Fruit fly (Drosophila melanogaster): Measurements from ENCODE around the gene dan.

Gene dan

dm6 chr3R:25183484-25184442, at the start of gene dan (continued):
- no peak for TF ChIP-seq Mes4 (GFP tag; optimal IDR thresholded peaks at IDR 0.05)
- no peak for TF ChIP-seq sim (GFP tag; IDR thresholded peaks at IDR 0.05)
- TF ChIP-seq Fer2 (tag; optimal IDR thresholded peaks at IDR 0.05): no peak
- TF ChIP-seq CG34422 (GFP tag; IDR thresholded peaks at IDR 0.05): no peak
- no peak for TF ChIP-seq BEAF-32 (GFP tag; optimal IDR thresholded peaks at IDR 0.05)
- TF ChIP-seq CG4282 (GFP tag; optimal IDR thresholded peaks at IDR 0.05): no peak
- TF ChIP-seq Bteb2 (GFP tag; optimal IDR thresholded peaks at IDR 0.05): no peak
- TF ChIP-seq CG12942 (GFP tag; optimal IDR thresholded peaks at IDR 0.05): no peak
- no peak for TF ChIP-seq CG7357 (GFP tag; IDR thresholded peaks at IDR 0.05)
- no peak for TF ChIP-seq CG8765 (GFP tag; IDR thresholded peaks at IDR 0.05)
- no peak for TF ChIP-seq Bgb (GFP tag; IDR thresholded peaks at IDR 0.05; ENCODE audit: partially characterized antibody)
- no peak for TF ChIP-seq tgo (GFP tag; IDR thresholded peaks at IDR 0.05)
- no peak for TF ChIP-seq pfk (GFP tag; optimal IDR thresholded peaks at IDR 0.05)
- TF ChIP-seq fu2 (GFP tag; optimal IDR thresholded peaks at IDR 0.05): no peak
- TF ChIP-seq zen2 (GFP tag; IDR thresholded peaks at IDR 0.05; ENCODE audit: partially characterized antibody): no peak
- no peak for TF ChIP-seq br (optimal IDR thresholded peaks at IDR 0.05)
- no peak for TF ChIP-seq tll (GFP tag; optimal IDR thresholded peaks at IDR 0.05)
- TF ChIP-seq pita (GFP tag; optimal IDR thresholded peaks at IDR 0.05): no peak
- TF ChIP-seq CG6854 (GFP tag; optimal IDR thresholded peaks at IDR 0.05): no peak
- TF ChIP-seq D19B (GFP tag; optimal IDR thresholded peaks at IDR 0.05): no peak
- TF ChIP-seq D (optimal IDR thresholded peaks at IDR 0.05): no peak
- peak; percentile 9 for TF ChIP-seq D (GFP tag; optimal IDR thresholded peaks at IDR 0.05)
- TF ChIP-seq CG3995 (GFP tag; optimal IDR thresholded peaks at IDR 0.05): no peak
- TF ChIP-seq CG1529 (GFP tag; optimal IDR thresholded peaks at IDR 0.05): no peak
- TF ChIP-seq NC2α (GFP tag; optimal IDR thresholded peaks at IDR 0.05): no peak
- no peak for TF ChIP-seq salm (tag; optimal IDR thresholded peaks at IDR 0.05)
- no peak for TF ChIP-seq btn (GFP tag; optimal IDR thresholded peaks at IDR 0.05)
- TF ChIP-seq CG4617 (GFP tag; optimal IDR thresholded peaks at IDR 0.05; ENCODE audit: borderline replicate concordance): no peak
- no peak for TF ChIP-seq CG10654 (GFP tag; optimal IDR thresholded peaks at IDR 0.05)
- TF ChIP-seq jumu (GFP tag; optimal IDR thresholded peaks at IDR 0.05): no peak
- TF ChIP-seq row (GFP tag; IDR thresholded peaks at IDR 0.05): peak; percentile 30; the same call in 1 of the 3 replicates
- TF ChIP-seq CG14050 (GFP tag; IDR thresholded peaks at IDR 0.05): no peak
- TF ChIP-seq dati (GFP tag; IDR thresholded peaks at IDR 0.05): no peak
- TF ChIP-seq crp (GFP tag; optimal IDR thresholded peaks at IDR 0.05): no peak
- TF ChIP-seq YL-1 (GFP tag; optimal IDR thresholded peaks at IDR 0.05): no peak
- no peak for TF ChIP-seq amos (GFP tag; IDR thresholded peaks at IDR 0.05; ENCODE audit: partially characterized antibody)
- TF ChIP-seq Ets65A (GFP tag): peak; percentile 86
- no peak for TF ChIP-seq HmgZ (tag; optimal IDR thresholded peaks at IDR 0.05)
- TF ChIP-seq CG1024 (GFP tag; IDR thresholded peaks at IDR 0.05): no peak
- TF ChIP-seq en (GFP tag; optimal IDR thresholded peaks at IDR 0.05): no peak
- TF ChIP-seq cato (GFP tag; optimal IDR thresholded peaks at IDR 0.05; ENCODE audit: borderline replicate concordance): no peak
- TF ChIP-seq wor (GFP tag; IDR thresholded peaks at IDR 0.05): no peak
- TF ChIP-seq Gsc (GFP tag; IDR thresholded peaks at IDR 0.05): no peak
- TF ChIP-seq CG15073 (GFP tag; optimal IDR thresholded peaks at IDR 0.05): no peak
- TF ChIP-seq shn (GFP tag; optimal IDR thresholded peaks at IDR 0.05): no peak
- no peak for TF ChIP-seq Stat92E (GFP tag; optimal IDR thresholded peaks at IDR 0.05)
- peak; percentile 90 for TF ChIP-seq zen (tag; optimal IDR thresholded peaks at IDR 0.05)
- TF ChIP-seq CG9609 (GFP tag; optimal IDR thresholded peaks at IDR 0.05): no peak
- TF ChIP-seq tup (GFP tag; optimal IDR thresholded peaks at IDR 0.05): no peak
- TF ChIP-seq onecut (GFP tag; IDR thresholded peaks at IDR 0.05): no peak

All from whole organism, embryonic.